Worm (Caenorhabditis elegans) whole organism, L2 larva: ENCODE data around the gene W06F12.3.

Experiments used
- ZK546.5 ChIP-seq: sonication (generic microtip); optimal IDR thresholded peaks from 2 replicates; lab custom pipeline; 2017; ENCODE audit warnings: missing biosample characterization, missing genetic modification characterization
- elt-3 ChIP-seq: sonication (generic microtip); optimal IDR thresholded peaks from 2 replicates; lab custom pipeline; 2017; ENCODE audit warnings: missing biosample characterization, missing genetic modification characterization
- nhr-11 ChIP-seq: fragments of 150-350 bp; optimal IDR thresholded peaks from 2 replicates; lab custom pipeline; 2014; ENCODE audit warnings: missing biosample characterization, missing genetic modification characterization
- nhr-25 ChIP-seq: fragments of 150-350 bp; sonication (generic microtip); optimal IDR thresholded peaks from 3 replicates; lab custom pipeline; 2014; ENCODE audit warnings: missing biosample characterization, missing genetic modification characterization
- snpc-4 ChIP-seq: fragments of 150-350 bp; optimal IDR thresholded peaks from 2 replicates; lab custom pipeline; 2014; ENCODE audit warnings: missing biosample characterization, missing genetic modification characterization

DNA sequence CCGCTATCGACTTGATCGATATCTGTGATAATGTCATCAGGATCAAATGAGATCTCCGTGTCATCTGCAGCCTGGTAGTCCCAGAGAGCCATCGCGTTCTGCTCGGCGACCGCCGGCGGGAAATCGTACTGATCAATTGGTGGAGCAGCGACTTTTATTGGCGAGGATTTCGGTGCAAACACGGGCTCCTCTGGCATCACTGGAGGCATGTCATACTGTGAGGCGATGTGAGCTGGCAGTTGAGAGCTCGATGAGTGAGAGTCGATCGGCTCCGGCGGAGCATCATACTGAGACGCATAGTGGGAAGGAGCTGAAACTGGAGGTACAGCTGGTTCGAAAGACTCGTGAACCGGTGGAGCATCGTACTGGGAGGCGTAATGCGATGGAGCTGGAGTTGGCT lies 24.9 kb downstream of the W06F12.3 start:
- TF ChIP-seq snpc-4 (tag; lab: Kevin White, UChicago) (no peak), ZK546.5 (no peak), nhr-11 (tag; lab: Kevin White, UChicago) (no peak), elt-3 (no peak), nhr-25 (tag; lab: Kevin White, UChicago) (no peak)
